Worm (Caenorhabditis elegans) whole organism, L1 larva: ENCODE results near the gene F17C8.6.

ENCODE experiments used
- ama-1 ChIP-seq: fragments of 150-350 bp; optimal IDR thresholded peaks from 2 replicates; lab custom pipeline; 2014
- egl-27 ChIP-seq, 2 experiments: fragments of 150-350 bp in 1 of 2; sonication (generic microtip); optimal IDR thresholded peaks; 3 replicates each; lab custom pipeline; 2017 to 2018; ENCODE audit warnings: missing biosample characterization in 2 of 2, missing genetic modification characterization in 2 of 2, missing genetic modification reagents in 2 of 2
- elt-2 ChIP-seq: sonication (generic microtip); optimal IDR thresholded peaks from 2 replicates; lab custom pipeline; 2016; ENCODE audit warnings: missing genetic modification characterization, mild to moderate bottlenecking, inconsistent platforms, missing compliant biosample characterization, missing genetic modification reagents
- elt-3 ChIP-seq, 6 experiments: fragments of 150-350 bp in 1 of 6; sonication (generic microtip); optimal IDR thresholded peaks; 2 replicates each; lab custom pipeline; 2017 to 2018; ENCODE audit warnings: missing biosample characterization in 6 of 6, missing genetic modification characterization in 6 of 6, inconsistent platforms in 1 of 6
- mef-2 ChIP-seq: fragments of 150-350 bp; optimal IDR thresholded peaks from 2 replicates; lab custom pipeline; 2014; ENCODE audit warnings: missing biosample characterization, missing genetic modification characterization
- nhr-11 ChIP-seq: fragments of 150-350 bp; optimal IDR thresholded peaks from 2 replicates; lab custom pipeline; 2014; ENCODE audit warnings: missing biosample characterization, missing genetic modification characterization
- nhr-20 ChIP-seq: sonication (generic microtip); optimal IDR thresholded peaks from 2 replicates; lab custom pipeline; 2016; ENCODE audit warnings: mild to moderate bottlenecking, missing genetic modification characterization, missing compliant biosample characterization
- nhr-237 ChIP-seq: fragments of 150-350 bp; optimal IDR thresholded peaks from 2 replicates; lab custom pipeline; 2014; ENCODE audit warnings: missing biosample characterization, missing genetic modification characterization
- nhr-71 ChIP-seq: sonication (generic microtip); optimal IDR thresholded peaks from 2 replicates; lab custom pipeline; 2016; ENCODE audit warnings: mild to moderate bottlenecking, missing genetic modification characterization, moderate library complexity, missing compliant biosample characterization
- pag-3 ChIP-seq: sonication (generic microtip); optimal IDR thresholded peaks from 2 replicates; lab custom pipeline; 2017; ENCODE audit warnings: missing genetic modification characterization, mild to moderate bottlenecking, missing compliant biosample characterization, antibody characterized with exemption, borderline replicate concordance; ENCODE audit not compliant: insufficient read depth
- snpc-4 ChIP-seq: fragments of 150-350 bp; optimal IDR thresholded peaks from 2 replicates; lab custom pipeline; 2014; ENCODE audit warnings: missing biosample characterization, missing genetic modification characterization
- tbx-2 ChIP-seq: sonication (generic microtip); optimal IDR thresholded peaks from 2 replicates; lab custom pipeline; 2016; ENCODE audit warnings: missing genetic modification characterization, missing compliant biosample characterization
- unc-86 ChIP-seq: sonication (generic microtip); optimal IDR thresholded peaks from 2 replicates; lab custom pipeline; 2016; ENCODE audit warnings: missing genetic modification characterization, missing compliant biosample characterization

DNA sequence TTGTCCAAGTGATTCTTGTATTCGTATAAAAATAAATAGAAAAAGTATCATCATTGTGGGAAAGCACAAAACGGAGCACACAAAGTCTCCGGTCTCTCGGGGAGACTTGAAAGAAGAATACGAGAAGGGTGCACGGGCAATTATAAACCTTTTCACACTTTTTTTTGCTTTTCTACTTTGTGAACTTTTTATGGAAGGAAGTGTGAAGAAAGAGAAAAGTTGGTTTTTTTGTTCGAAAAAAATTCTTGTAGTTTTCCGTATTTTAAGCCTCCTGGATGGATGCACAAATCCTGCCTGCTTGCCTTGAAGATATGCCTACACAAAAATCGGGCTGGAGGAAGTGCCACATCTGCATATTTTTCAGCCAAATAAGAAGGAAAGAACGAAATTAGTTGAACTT, 32.2 kb upstream of the F17C8.6 start, which contains the start of gene B0393.7:
- TF ChIP-seq pag-3 (tag; lab: Kevin White, UChicago) = no peak
- no peak for TF ChIP-seq nhr-20 (tag; lab: Kevin White, UChicago)
- no peak for TF ChIP-seq elt-3 (tag; optimal IDR thresholded peaks at IDR 0.05; lab: Kevin White, UChicago)
- no peak for TF ChIP-seq mef-2 (tag; lab: Kevin White, UChicago)
- no peak for TF ChIP-seq tbx-2 (tag; lab: Kevin White, UChicago)
- no peak for TF ChIP-seq snpc-4 (tag; lab: Kevin White, UChicago)
- TF ChIP-seq nhr-11 (tag; lab: Kevin White, UChicago) = no peak
- TF ChIP-seq ama-1 (lab: Kevin White, UChicago) = no peak
- no peak for TF ChIP-seq egl-27 (tag; optimal IDR thresholded peaks at IDR 0.05; lab: Kevin White, UChicago)
- no peak for TF ChIP-seq elt-2 (tag; lab: Kevin White, UChicago)
- no peak for TF ChIP-seq unc-86
- TF ChIP-seq nhr-71 (tag; lab: Kevin White, UChicago) = no peak
- no peak for TF ChIP-seq nhr-237
